Worm (Caenorhabditis elegans) whole organism, L3 larva: Measurements from ENCODE around the gene C38C6.3.

Experiments used
- daf-12 ChIP-seq: fragments of 150-350 bp; optimal IDR thresholded peaks from 2 replicates; lab custom pipeline; 2014; ENCODE audit warnings: missing biosample characterization, missing genetic modification reagents, missing genetic modification characterization
- elt-2 ChIP-seq: sonication (generic microtip); optimal IDR thresholded peaks from 2 replicates; lab custom pipeline; 2016; ENCODE audit warnings: missing genetic modification reagents, mild to moderate bottlenecking, missing genetic modification characterization, missing compliant biosample characterization
- zag-1 ChIP-seq: fragments of 150-350 bp; optimal IDR thresholded peaks from 2 replicates; lab custom pipeline; 2014; ENCODE audit warnings: missing biosample characterization, missing genetic modification characterization

DNA sequence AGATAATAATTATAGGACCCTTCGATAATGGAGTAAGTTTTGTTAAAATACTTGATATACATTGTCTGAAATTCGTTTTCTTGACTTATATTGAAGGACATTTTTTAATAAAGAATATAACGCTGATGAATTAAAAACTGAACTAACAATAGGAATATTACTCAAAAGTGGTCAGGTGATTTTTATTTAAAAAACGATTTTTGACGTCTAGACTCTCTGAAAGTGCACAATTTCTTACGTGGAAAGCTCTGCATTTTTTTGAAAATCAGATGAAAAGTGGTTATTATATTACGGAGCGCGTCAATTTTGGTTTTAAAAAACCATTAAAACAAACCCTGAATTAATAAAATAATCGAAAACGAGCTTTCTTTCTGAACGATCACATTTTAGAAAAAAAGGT is 3.8 kb downstream of the C38C6.3 start, which contains the start of gene sre-13:
- no peak for TF ChIP-seq elt-2 (tag; lab: Kevin White, UChicago)
- TF ChIP-seq daf-12 (tag; lab: Kevin White, UChicago), result no peak
- no peak for TF ChIP-seq zag-1 (tag; lab: Kevin White, UChicago)
